Worm (Caenorhabditis elegans) whole organism, early embryonic: ENCODE results near the gene Y54G2A.38.

Source experiments
- F13C5.2 ChIP-seq: sonication (generic microtip); optimal IDR thresholded peaks from 2 replicates; lab custom pipeline; 2017; ENCODE audit warnings: mild to moderate bottlenecking, missing genetic modification characterization, inconsistent platforms, missing compliant biosample characterization
- ama-1 ChIP-seq: fragments of 150-350 bp; optimal IDR thresholded peaks from 2 replicates; lab custom pipeline; 2014
- ceh-13 ChIP-seq: fragments of 200-800 bp; sonication (Bioruptor generic); optimal IDR thresholded peaks from 2 replicates; lab custom pipeline; 2018; ENCODE audit warnings: mild to moderate bottlenecking, missing genetic modification characterization, missing compliant biosample characterization
- ceh-36 ChIP-seq: sonication (generic microtip); optimal IDR thresholded peaks from 2 replicates; lab custom pipeline; 2016; ENCODE audit warnings: missing genetic modification characterization, inconsistent platforms, missing compliant biosample characterization
- hmg-4 ChIP-seq: fragments of 200-800 bp; sonication (Bioruptor generic); optimal IDR thresholded peaks from 2 replicates; lab custom pipeline; 2018; ENCODE audit warnings: mild to moderate bottlenecking, missing genetic modification characterization, missing compliant biosample characterization
- pes-1 ChIP-seq: fragments of 200-800 bp; sonication (Bioruptor generic); IDR thresholded peaks from 2 replicates; pipeline ENCODE4 v1.3.6; 2022; ENCODE audit warnings: missing genetic modification reagents, missing genetic modification characterization, missing compliant biosample characterization
- scrt-1 ChIP-seq: fragments of 200-800 bp; sonication (Bioruptor generic); IDR thresholded peaks from 2 replicates; pipeline ENCODE4 v1.3.6; 2022; ENCODE audit warnings: missing genetic modification characterization, missing compliant biosample characterization
- sea-1 ChIP-seq: fragments of 200-800 bp; sonication (Bioruptor generic); conservative IDR thresholded peaks from 2 replicates; pipeline ENCODE4 v1.3.6; 2022; ENCODE audit warnings: missing genetic modification characterization, missing compliant biosample characterization
- tbx-37 ChIP-seq: fragments of 200-800 bp; sonication (Bioruptor generic); conservative IDR thresholded peaks from 2 replicates; pipeline ENCODE4 v1.3.6; 2022; ENCODE audit warnings: missing genetic modification reagents, missing genetic modification characterization, missing compliant biosample characterization
- tra-4 ChIP-seq: sonication (generic microtip); optimal IDR thresholded peaks from 2 replicates; lab custom pipeline; 2017; ENCODE audit warnings: missing genetic modification characterization, missing compliant biosample characterization

ce11 chrIV:2709590-2710201 lies 49.6 kb upstream of the Y54G2A.38 start:
- TF ChIP-seq hmg-4 (GFP tag; lab: Kevin White, UChicago) (no peak), tbx-37 (GFP tag; lab: Robert Waterston, UW) (no peak), ama-1 (lab: Kevin White, UChicago) (no peak), scrt-1 (GFP tag; lab: Robert Waterston, UW) (no peak), tra-4 (tag; lab: Kevin White, UChicago) (no peak), F13C5.2 (tag; lab: Kevin White, UChicago) (no peak), ceh-13 (GFP tag; lab: Kevin White, UChicago) (no peak), pes-1 (no peak), sea-1 (no peak), ceh-36 (tag; lab: Kevin White, UChicago) (no peak)
